Worm (Caenorhabditis elegans) whole organism, late embryonic: ENCODE results near the gene W05B10.6.

ENCODE experiments used
- ama-1 ChIP-seq: fragments of 150-350 bp; optimal IDR thresholded peaks from 2 replicates; lab custom pipeline; 2014
- ceh-18 ChIP-seq: sonication (generic microtip); optimal IDR thresholded peaks from 2 replicates; lab custom pipeline; 2016; ENCODE audit warnings: missing genetic modification characterization, missing compliant biosample characterization
- ceh-22 ChIP-seq: sonication (generic microtip); optimal IDR thresholded peaks from 2 replicates; lab custom pipeline; 2017; ENCODE audit warnings: missing biosample characterization, missing genetic modification characterization
- ceh-45 ChIP-seq: fragments of 200-800 bp; sonication (Bioruptor generic); IDR thresholded peaks from 2 replicates; pipeline ENCODE4 v1.3.6; 2022; ENCODE audit warnings: missing genetic modification reagents, missing genetic modification characterization, missing compliant biosample characterization
- dmd-4 ChIP-seq: sonication (generic microtip); optimal IDR thresholded peaks from 2 replicates; lab custom pipeline; 2016; ENCODE audit warnings: borderline replicate concordance, missing genetic modification characterization, missing compliant biosample characterization
- ets-4 ChIP-seq: sonication (generic microtip); optimal IDR thresholded peaks from 2 replicates; lab custom pipeline; 2016; ENCODE audit warnings: missing genetic modification characterization, missing compliant biosample characterization
- fkh-10 ChIP-seq: fragments of 150-350 bp; optimal IDR thresholded peaks from 2 replicates; lab custom pipeline; 2014; ENCODE audit warnings: missing biosample characterization, missing genetic modification reagents, missing genetic modification characterization
- nfya-1 ChIP-seq: sonication (generic microtip); optimal IDR thresholded peaks from 2 replicates; lab custom pipeline; 2017; ENCODE audit warnings: missing genetic modification characterization, mild to moderate bottlenecking, missing compliant biosample characterization, antibody characterized with exemption, moderate library complexity
- nhr-11 ChIP-seq: fragments of 150-350 bp; optimal IDR thresholded peaks from 2 replicates; lab custom pipeline; 2014; ENCODE audit warnings: missing biosample characterization, missing genetic modification characterization
- unc-42 ChIP-seq: sonication (generic microtip); optimal IDR thresholded peaks from 2 replicates; lab custom pipeline; 2016; ENCODE audit warnings: missing genotype, missing genetic modification characterization, missing compliant biosample characterization
- ztf-16 ChIP-seq: sonication (generic microtip); optimal IDR thresholded peaks from 2 replicates; lab custom pipeline; 2017; ENCODE audit warnings: missing genetic modification characterization, missing compliant biosample characterization

- TF ChIP-seq unc-42 (tag; lab: Kevin White, UChicago) (no peak), ets-4 (tag; lab: Kevin White, UChicago) (no peak), ama-1 (no peak), ceh-45 (GFP tag; lab: Robert Waterston, UW) (no peak), fkh-10 (GFP tag; lab: Kevin White, UChicago) (no peak), nfya-1 (no peak), nhr-11 (no peak), ceh-18 (tag; lab: Kevin White, UChicago) (no peak), ztf-16 (tag; lab: Kevin White, UChicago) (no peak), dmd-4 (no peak), ceh-22 (tag; lab: Kevin White, UChicago) (no peak)
Measured at ce11 chrV:12683205-12683604, 25.2 kb upstream of the W05B10.6 start.
